Worm (Caenorhabditis elegans) whole organism, young adult: Measurements from ENCODE around the gene srw-77.

Experiments
- F39B2.1 ChIP-seq: fragments of 200-800 bp; sonication (Bioruptor generic); IDR thresholded peaks from 2 replicates; pipeline ENCODE4 v1.3.6; 2022; ENCODE audit warnings: missing genetic modification reagents, missing genetic modification characterization, missing compliant biosample characterization
- efl-1 ChIP-seq: fragments of 150-350 bp; optimal IDR thresholded peaks from 2 replicates; lab custom pipeline; 2014; ENCODE audit warnings: missing biosample characterization, missing genetic modification reagents, missing genetic modification characterization
- ekl-4 ChIP-seq: fragments of 200-800 bp; sonication (Bioruptor generic); IDR thresholded peaks from 2 replicates; pipeline ENCODE4 v1.3.6; 2022; ENCODE audit warnings: missing genetic modification reagents, missing genetic modification characterization, missing compliant biosample characterization
- lsy-27 ChIP-seq: sonication (generic microtip); optimal IDR thresholded peaks from 2 replicates; lab custom pipeline; 2017; ENCODE audit warnings: missing genetic modification characterization, mild to moderate bottlenecking, missing compliant biosample characterization, antibody characterized with exemption, missing genotype, borderline replicate concordance; ENCODE audit not compliant: insufficient read depth
- nhr-27 ChIP-seq: fragments of 200-800 bp; sonication (Bioruptor generic); optimal IDR thresholded peaks from 2 replicates; lab custom pipeline; 2018; ENCODE audit warnings: mild to moderate bottlenecking, missing genetic modification characterization, moderate library complexity, missing compliant biosample characterization
- nhr-90 ChIP-seq: sonication (generic microtip); optimal IDR thresholded peaks from 2 replicates; lab custom pipeline; 2016; ENCODE audit warnings: missing genotype, mild to moderate bottlenecking, missing genetic modification characterization, missing compliant biosample characterization
- rec-8 ChIP-seq, 2 experiments: sonication (generic microtip); optimal IDR thresholded peaks; 2 replicates each; lab custom pipeline; 2016; ENCODE audit warnings: mild to moderate bottlenecking in 2 of 2, missing genetic modification characterization in 2 of 2, missing genetic modification reagents in 2 of 2, missing genotype in 2 of 2, missing biosample characterization in 1 of 2, missing compliant biosample characterization in 1 of 2, moderate library complexity in 1 of 2
- sdz-38 ChIP-seq: sonication (generic microtip); optimal IDR thresholded peaks from 2 replicates; lab custom pipeline; 2016; ENCODE audit warnings: missing genotype, missing genetic modification characterization, missing compliant biosample characterization

ce11 chrV:16647093-16647492 lies 3.6 kb upstream of the srw-77 start, which contains the start of gene W06G6.10:
- no peak for TF ChIP-seq nhr-27 (tag; lab: Kevin White, UChicago)
- no peak for TF ChIP-seq sdz-38
- TF ChIP-seq nhr-90 (tag; lab: Kevin White, UChicago): no peak
- no peak for TF ChIP-seq efl-1 (GFP tag; lab: Kevin White, UChicago)
- TF ChIP-seq rec-8 (tag; optimal IDR thresholded peaks at IDR 0.05; lab: Kevin White, UChicago): no peak
- no peak for TF ChIP-seq F39B2.1 (GFP tag; lab: Robert Waterston, UW)
- no peak for TF ChIP-seq ekl-4
- no peak for TF ChIP-seq lsy-27 (tag; lab: Kevin White, UChicago)
